Worm (Caenorhabditis elegans): ENCODE results near the gene T04C9.1.

DNA sequence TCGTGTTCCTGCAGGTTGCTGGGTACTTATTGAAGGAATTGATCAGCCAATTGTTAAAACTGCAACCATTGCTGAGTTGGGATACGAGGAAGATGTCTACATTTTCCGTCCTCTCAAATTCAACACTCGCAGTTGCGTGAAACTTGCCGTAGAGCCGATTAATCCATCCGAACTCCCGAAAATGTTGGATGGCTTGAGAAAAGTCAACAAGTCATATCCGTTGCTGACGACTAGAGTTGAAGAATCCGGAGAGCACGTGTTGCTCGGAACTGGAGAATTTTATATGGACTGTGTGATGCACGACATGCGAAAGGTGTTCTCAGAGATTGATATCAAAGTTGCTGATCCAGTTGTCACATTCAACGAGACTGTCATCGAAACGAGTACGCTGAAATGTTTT is 18.3 kb downstream of the T04C9.1 start:
- no peak for TF ChIP-seq ztf-4 (tag; optimal IDR thresholded peaks at IDR 0.05)
- TF ChIP-seq hlh-4 (tag; optimal IDR thresholded peaks at IDR 0.05): no peak
- no peak for TF ChIP-seq zag-1 (tag; optimal IDR thresholded peaks at IDR 0.05)
- no peak for TF ChIP-seq unc-62 (GFP tag; optimal IDR thresholded peaks at IDR 0.05)
- no peak for TF ChIP-seq elt-3 (tag; optimal IDR thresholded peaks at IDR 0.05)
- no peak for TF ChIP-seq pax-3 (tag; optimal IDR thresholded peaks at IDR 0.05)
- no peak for TF ChIP-seq skn-1 (tag; optimal IDR thresholded peaks at IDR 0.05)
- TF ChIP-seq alr-1 (tag; optimal IDR thresholded peaks at IDR 0.05; ENCODE audit: borderline replicate concordance): no peak
- TF ChIP-seq nhr-47 (tag; optimal IDR thresholded peaks at IDR 0.05): no peak
